Fruit fly (Drosophila melanogaster) whole organism, embryonic: ENCODE measurements around the gene CG15213.

Source experiments
- Blimp-1 ChIP-seq: fragments of 200-800 bp; sonication (Bioruptor generic); optimal IDR thresholded peaks from 3 replicates; lab custom pipeline; 2018; ENCODE audit warnings: missing biosample characterization, missing genetic modification characterization, mild to moderate bottlenecking, moderate library complexity, missing genetic modification reagents
- C15 ChIP-seq: fragments of 200-800 bp; sonication (Bioruptor generic); IDR thresholded peaks from 3 replicates; pipeline ENCODE4 v1.3.6; 2022; ENCODE audit warnings: missing biosample characterization, missing genetic modification characterization
- CG1024 ChIP-seq: fragments of 200-800 bp; sonication (Bioruptor generic); IDR thresholded peaks from 2 replicates; pipeline ENCODE4 v1.3.6; 2022; ENCODE audit warnings: missing biosample characterization, missing genetic modification characterization
- CG10267 ChIP-seq: fragments of 200-800 bp; sonication (Bioruptor generic); optimal IDR thresholded peaks from 2 replicates; lab custom pipeline; 2018; ENCODE audit warnings: missing biosample characterization, mild to moderate bottlenecking, missing genetic modification characterization, moderate library complexity
- CG11504 ChIP-seq: fragments of 200-800 bp; sonication (Bioruptor generic); optimal IDR thresholded peaks from 3 replicates; lab custom pipeline; 2019; ENCODE audit warnings: missing biosample characterization, mild to moderate bottlenecking, missing genetic modification characterization, moderate library complexity
- CG12155 ChIP-seq: fragments of 200-800 bp; sonication (Bioruptor generic); optimal IDR thresholded peaks from 3 replicates; lab custom pipeline; 2016; ENCODE audit warnings: missing biosample characterization, missing genetic modification characterization
- CG12219 ChIP-seq: fragments of 200-800 bp; sonication (Bioruptor generic); optimal IDR thresholded peaks from 3 replicates; lab custom pipeline; 2018; ENCODE audit warnings: missing biosample characterization, mild to moderate bottlenecking, missing genetic modification characterization
- CG12299 ChIP-seq: fragments of 200-800 bp; sonication (Bioruptor generic); optimal IDR thresholded peaks from 2 replicates; lab custom pipeline; 2018; ENCODE audit warnings: missing biosample characterization, mild to moderate bottlenecking, missing genetic modification characterization
- CG12769 ChIP-seq: fragments of 200-800 bp; sonication (Bioruptor generic); optimal IDR thresholded peaks from 2 replicates; lab custom pipeline; 2019; ENCODE audit warnings: missing biosample characterization, mild to moderate bottlenecking, missing genetic modification characterization, moderate library complexity
- CG12942 ChIP-seq: fragments of 200-800 bp; sonication (Bioruptor generic); optimal IDR thresholded peaks from 3 replicates; lab custom pipeline; 2016; ENCODE audit warnings: missing biosample characterization, missing genetic modification characterization
- CG14667 ChIP-seq: fragments of 200-800 bp; sonication (Bioruptor generic); IDR thresholded peaks from 2 replicates; pipeline ENCODE4 v1.3.6; 2022; ENCODE audit warnings: missing biosample characterization, missing genetic modification characterization
- CG14710 ChIP-seq: fragments of 200-800 bp; sonication (Bioruptor generic); optimal IDR thresholded peaks from 3 replicates; lab custom pipeline; 2019; ENCODE audit warnings: missing biosample characterization, mild to moderate bottlenecking, missing genetic modification characterization, moderate library complexity
- CG3065 ChIP-seq: fragments of 200-800 bp; sonication (Bioruptor generic); optimal IDR thresholded peaks from 2 replicates; lab custom pipeline; 2016; ENCODE audit warnings: missing biosample characterization, missing genetic modification characterization
- CG3847 ChIP-seq: fragments of 200-800 bp; sonication (Bioruptor generic); IDR thresholded peaks from 2 replicates; pipeline ENCODE4 v1.3.6; 2022; ENCODE audit warnings: missing biosample characterization, missing genetic modification characterization
- CG4424 ChIP-seq: fragments of 200-800 bp; sonication (Bioruptor generic); optimal IDR thresholded peaks from 3 replicates; lab custom pipeline; 2016; ENCODE audit warnings: missing biosample characterization, missing genetic modification characterization
- CG6654 ChIP-seq: fragments of 200-800 bp; sonication (Bioruptor generic); optimal IDR thresholded peaks from 2 replicates; lab custom pipeline; 2017; ENCODE audit warnings: missing biosample characterization, mild to moderate bottlenecking, missing genetic modification characterization
- CG8290 ChIP-seq, 3 experiments: fragments of 200-800 bp; sonication (Bioruptor generic); optimal IDR thresholded peaks; 2 replicates each; lab custom pipeline; 2016 to 2019; ENCODE audit warnings: missing biosample characterization in 3 of 3, missing genetic modification characterization in 3 of 3, mild to moderate bottlenecking in 2 of 3, moderate library complexity in 1 of 3
- CG9727 ChIP-seq: fragments of 200-800 bp; sonication (Bioruptor generic); optimal IDR thresholded peaks from 3 replicates; lab custom pipeline; 2017; ENCODE audit warnings: missing biosample characterization, mild to moderate bottlenecking, missing genetic modification characterization
- CG9876 ChIP-seq: fragments of 200-800 bp; sonication (Bioruptor generic); optimal IDR thresholded peaks from 2 replicates; lab custom pipeline; 2016; ENCODE audit warnings: missing biosample characterization, missing genetic modification characterization
- CrebB ChIP-seq: fragments of 200-800 bp; sonication (Bioruptor generic); optimal IDR thresholded peaks from 3 replicates; lab custom pipeline; 2018; ENCODE audit warnings: missing biosample characterization, mild to moderate bottlenecking, missing genetic modification characterization
- Doc3 ChIP-seq: fragments of 200-800 bp; sonication (Bioruptor generic); IDR thresholded peaks from 3 replicates; pipeline ENCODE4 v1.3.6; 2022; ENCODE audit warnings: missing biosample characterization, missing genetic modification characterization; ENCODE audit not compliant: partially characterized antibody
- Hr78 ChIP-seq, 2 experiments: fragments of 200-800 bp in 1 of 2; fragments of >200 bp in 1 of 2; sonication (Bioruptor generic) in 1 of 2; optimal IDR thresholded peaks; 2 replicates each; lab custom pipeline; 2017 to 2019; ENCODE audit warnings: missing biosample characterization in 2 of 2, missing genetic modification characterization in 2 of 2, mild to moderate bottlenecking in 1 of 2, moderate library complexity in 1 of 2
- Hsf ChIP-seq: fragments of 200-800 bp; sonication (Bioruptor generic); optimal IDR thresholded peaks from 3 replicates; lab custom pipeline; 2016; ENCODE audit warnings: missing biosample characterization, missing genetic modification characterization
- MESR4 ChIP-seq: fragments of 200-800 bp; sonication (Bioruptor generic); optimal IDR thresholded peaks from 2 replicates; lab custom pipeline; 2018; ENCODE audit warnings: missing biosample characterization, mild to moderate bottlenecking, missing genetic modification characterization, moderate library complexity
- Med ChIP-seq: fragments of 200-800 bp; sonication (Bioruptor generic); peaks from one replicate; lab custom pipeline; 2016; ENCODE audit warnings: missing biosample characterization, missing genetic modification characterization, mild to moderate bottlenecking, inconsistent platforms, moderate library complexity
- NC2α ChIP-seq: fragments of 200-800 bp; sonication (Bioruptor generic); optimal IDR thresholded peaks from 2 replicates; lab custom pipeline; 2016; ENCODE audit warnings: missing biosample characterization, missing genetic modification characterization
- NfI ChIP-seq: fragments of 200-800 bp; sonication (Bioruptor generic); optimal IDR thresholded peaks from 3 replicates; lab custom pipeline; 2018; ENCODE audit warnings: missing biosample characterization, mild to moderate bottlenecking, missing genetic modification characterization, moderate library complexity
- Spps ChIP-seq: fragments of 200-800 bp; sonication (Bioruptor generic); optimal IDR thresholded peaks from 2 replicates; lab custom pipeline; 2018; ENCODE audit warnings: missing biosample characterization, mild to moderate bottlenecking, missing genetic modification characterization
- Sry-β ChIP-seq: fragments of 200-800 bp; sonication (Bioruptor generic); optimal IDR thresholded peaks from 2 replicates; lab custom pipeline; 2018; ENCODE audit warnings: missing biosample characterization, mild to moderate bottlenecking, missing genetic modification characterization, moderate library complexity
- Sry-δ ChIP-seq: fragments of 200-800 bp; sonication (Bioruptor generic); optimal IDR thresholded peaks from 2 replicates; lab custom pipeline; 2016; ENCODE audit warnings: missing biosample characterization, missing genetic modification characterization
- Stat92E ChIP-seq, 3 experiments: fragments of >200 bp in 2 of 3; fragments of 200-800 bp in 1 of 3; sonication (Bioruptor generic) in 1 of 3; optimal IDR thresholded peaks; 2 replicates each; lab custom pipeline; 2017 to 2019; ENCODE audit warnings: missing biosample characterization in 3 of 3, missing genetic modification characterization in 3 of 3, mild to moderate bottlenecking in 1 of 3, moderate library complexity in 1 of 3
- YL-1 ChIP-seq: fragments of 200-800 bp; sonication (Bioruptor generic); optimal IDR thresholded peaks from 3 replicates; lab custom pipeline; 2017; ENCODE audit warnings: missing biosample characterization, mild to moderate bottlenecking, missing genetic modification characterization
- ab ChIP-seq: fragments of 200-800 bp; sonication (Bioruptor generic); optimal IDR thresholded peaks from 2 replicates; lab custom pipeline; 2016; ENCODE audit warnings: missing biosample characterization, missing genetic modification characterization
- aop ChIP-seq: fragments of 200-800 bp; sonication (Bioruptor generic); IDR thresholded peaks from 2 replicates; pipeline ENCODE4 v1.3.6; 2022; ENCODE audit warnings: missing biosample characterization, missing genetic modification characterization
- bsh ChIP-seq, 2 experiments: fragments of 200-800 bp; sonication (Bioruptor generic); optimal IDR thresholded peaks; 2 replicates each; lab custom pipeline; 2017 to 2018; ENCODE audit warnings: mild to moderate bottlenecking in 2 of 2, missing biosample characterization in 2 of 2, missing genetic modification characterization in 2 of 2, moderate library complexity in 1 of 2
- exex ChIP-seq: fragments of 200-800 bp; sonication (Bioruptor generic); optimal IDR thresholded peaks from 4 replicates; lab custom pipeline; 2018; ENCODE audit warnings: missing biosample characterization, mild to moderate bottlenecking, missing genetic modification characterization, moderate library complexity
- fd102C ChIP-seq: fragments of 200-800 bp; sonication (Bioruptor generic); optimal IDR thresholded peaks from 2 replicates; lab custom pipeline; 2018; ENCODE audit warnings: missing biosample characterization, mild to moderate bottlenecking, missing genetic modification characterization, moderate library complexity
- h ChIP-seq: fragments of >200 bp; optimal IDR thresholded peaks from 2 replicates; lab custom pipeline; 2017
- ham ChIP-seq: fragments of 200-800 bp; sonication (Bioruptor generic); IDR thresholded peaks from 2 replicates; pipeline ENCODE4 v1.3.6; 2022; ENCODE audit warnings: missing biosample characterization, missing genetic modification characterization
- insv ChIP-seq, 2 experiments: fragments of 200-800 bp; sonication (Bioruptor generic); optimal IDR thresholded peaks; 3 replicates each; lab custom pipeline; 2016 to 2018; ENCODE audit warnings: missing biosample characterization in 2 of 2, missing genetic modification characterization in 2 of 2
- kay ChIP-seq: fragments of 200-800 bp; sonication (Bioruptor generic); optimal IDR thresholded peaks from 2 replicates; lab custom pipeline; 2016; ENCODE audit warnings: missing biosample characterization, missing genetic modification characterization
- luna ChIP-seq: fragments of 200-800 bp; sonication (Bioruptor generic); optimal IDR thresholded peaks from 2 replicates; lab custom pipeline; 2016; ENCODE audit warnings: missing biosample characterization, missing genetic modification characterization
- mld ChIP-seq: fragments of 200-800 bp; sonication (Bioruptor generic); IDR thresholded peaks from 3 replicates; pipeline ENCODE4 v1.3.6; 2022; ENCODE audit warnings: missing biosample characterization, missing genetic modification characterization; ENCODE audit not compliant: partially characterized antibody
- nmo ChIP-seq: fragments of 200-800 bp; sonication (Bioruptor generic); optimal IDR thresholded peaks from 2 replicates; lab custom pipeline; 2018; ENCODE audit warnings: missing biosample characterization, mild to moderate bottlenecking, missing genetic modification characterization, moderate library complexity
- peb ChIP-seq: fragments of 200-800 bp; sonication (Bioruptor generic); IDR thresholded peaks from 2 replicates; pipeline ENCODE4 v1.3.6; 2022; ENCODE audit warnings: missing biosample characterization, missing genetic modification characterization
- run ChIP-seq: fragments of 200-800 bp; sonication (Bioruptor generic); optimal IDR thresholded peaks from 3 replicates; lab custom pipeline; 2018; ENCODE audit warnings: missing biosample characterization, mild to moderate bottlenecking, missing genetic modification characterization
- slbo ChIP-seq: fragments of 200-800 bp; sonication (Bioruptor generic); IDR thresholded peaks from 2 replicates; pipeline ENCODE4 v1.3.6; 2022; ENCODE audit warnings: missing biosample characterization, missing genetic modification characterization
- vnd ChIP-seq: fragments of 200-800 bp; sonication (Bioruptor generic); IDR thresholded peaks from 3 replicates; pipeline ENCODE4 v1.3.6; 2022; ENCODE audit warnings: missing biosample characterization, missing genetic modification characterization; ENCODE audit not compliant: partially characterized antibody

CG15213 gene

DNA sequence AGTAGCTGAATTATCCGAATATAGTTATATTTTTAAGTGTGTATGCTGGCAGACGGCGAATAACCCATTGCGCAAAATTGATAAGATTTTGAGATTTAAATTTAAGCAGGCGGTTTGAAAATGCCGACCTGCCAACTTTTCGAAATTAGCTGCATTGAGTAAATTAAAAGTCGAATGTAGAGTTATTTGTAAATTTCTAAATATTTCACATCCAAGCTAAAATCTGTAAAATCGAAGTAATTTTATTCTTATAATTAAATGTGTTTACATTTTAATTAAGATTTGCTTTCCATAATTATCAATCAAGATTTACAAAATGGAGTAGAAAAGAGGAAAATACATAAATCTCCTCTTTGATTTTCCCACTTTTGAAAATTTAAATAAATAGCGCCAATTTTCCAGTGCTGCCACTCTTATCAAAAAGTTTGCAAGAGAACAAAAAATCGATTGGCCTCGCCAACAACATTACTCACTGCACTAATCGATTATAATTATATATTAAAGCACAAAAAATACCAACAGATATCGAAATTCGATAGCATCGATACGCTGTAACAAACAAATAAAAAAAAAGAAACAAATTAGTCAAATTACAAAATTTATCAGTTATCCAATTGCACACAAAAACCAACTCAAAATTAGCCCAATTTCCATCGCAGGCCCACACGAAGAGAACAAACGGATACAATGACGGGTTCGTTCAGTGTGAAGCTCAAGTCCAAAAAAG lies 847 bp upstream of the CG15213 start, which contains the start of gene Yod1 (continued):
- TF ChIP-seq CG14710 (tag; lab: Kevin White, UChicago), result peak; percentile 78
- no peak for TF ChIP-seq NC2α (GFP tag; lab: Kevin White, UChicago)
- peak; percentile 46 for TF ChIP-seq CG10267 (tag; lab: Kevin White, UChicago)
- peak; percentile 50; the same call in 2 of the 3 replicates for TF ChIP-seq mld (GFP tag; lab: Robert Waterston, UW)
- no peak for TF ChIP-seq Sry-β (GFP tag; lab: Kevin White, UChicago)
- TF ChIP-seq Sry-δ (GFP tag; lab: Kevin White, UChicago), result peak; percentile 47
- peak; percentile 13; the same call in 1 of the 2 replicates for TF ChIP-seq CG3847 (GFP tag; lab: Robert Waterston, UW)
- no peak for TF ChIP-seq CG12769 (tag; lab: Kevin White, UChicago)
- no peak for TF ChIP-seq Hsf (GFP tag; lab: Kevin White, UChicago)
- peak; percentile 4 for TF ChIP-seq CG11504
- no peak for TF ChIP-seq CG12155
- TF ChIP-seq vnd (GFP tag; lab: Robert Waterston, UW), result peak; percentile 79
- TF ChIP-seq CG4424 (GFP tag; lab: Kevin White, UChicago), result no peak
- TF ChIP-seq CG12219 (GFP tag; lab: Kevin White, UChicago), result no peak
- no peak for TF ChIP-seq peb (GFP tag; lab: Robert Waterston, UW)
- peak in 1 of 2 experiments; percentile 65 for TF ChIP-seq Hr78 (GFP tag; optimal IDR thresholded peaks at IDR 0.05; lab: Kevin White, UChicago)
- TF ChIP-seq Doc3 (GFP tag; lab: Robert Waterston, UW), result peak; percentile 56; the same call in 2 of the 3 replicates
- TF ChIP-seq CG12942 (GFP tag; lab: Kevin White, UChicago), result no peak
- TF ChIP-seq MESR4 (GFP tag; lab: Kevin White, UChicago), result peak; percentile 76
- no peak for TF ChIP-seq NfI (GFP tag; lab: Kevin White, UChicago)
- TF ChIP-seq CG9727 (GFP tag; lab: Kevin White, UChicago), result no peak
- TF ChIP-seq CG1024 (GFP tag; lab: Robert Waterston, UW), result no peak
- peak; percentile 4 for TF ChIP-seq Med (GFP tag; lab: Kevin White, UChicago)
- TF ChIP-seq Spps, result no peak
- no peak for TF ChIP-seq bsh (GFP tag; optimal IDR thresholded peaks at IDR 0.05; lab: Kevin White, UChicago)
- no peak for TF ChIP-seq YL-1 (GFP tag; lab: Kevin White, UChicago)
- TF ChIP-seq slbo (GFP tag; lab: Robert Waterston, UW), result no peak
- TF ChIP-seq CG12299, result no peak
- TF ChIP-seq CG9876 (GFP tag; lab: Kevin White, UChicago), result no peak
- TF ChIP-seq CG3065, result no peak
- TF ChIP-seq C15, result no peak
- TF ChIP-seq insv (GFP tag; optimal IDR thresholded peaks at IDR 0.05; lab: Kevin White, UChicago), result no peak
- no peak for TF ChIP-seq CG8290 (GFP tag; optimal IDR thresholded peaks at IDR 0.05; lab: Kevin White, UChicago)
- TF ChIP-seq CG8290 (tag; optimal IDR thresholded peaks at IDR 0.05; lab: Kevin White, UChicago), result no peak
- peak; percentile 62 for TF ChIP-seq kay (GFP tag; lab: Kevin White, UChicago)
- no peak for TF ChIP-seq luna (GFP tag; lab: Kevin White, UChicago)
- no peak for TF ChIP-seq aop (GFP tag; lab: Robert Waterston, UW)
- no peak for TF ChIP-seq h (lab: Kevin White, UChicago)
- no peak for TF ChIP-seq CG6654
- peak; percentile 28 for TF ChIP-seq nmo (GFP tag; lab: Kevin White, UChicago)
- TF ChIP-seq CG14667, result no peak
- no peak for TF ChIP-seq CrebB (tag; lab: Kevin White, UChicago)
- TF ChIP-seq run (tag; lab: Kevin White, UChicago), result no peak
- TF ChIP-seq ab (GFP tag; lab: Kevin White, UChicago), result no peak
- no peak for TF ChIP-seq Blimp-1 (GFP tag; lab: Kevin White, UChicago)
- TF ChIP-seq exex, result peak; percentile 16
- peak in 1 of 3 experiments; percentile 12 for TF ChIP-seq Stat92E (GFP tag; optimal IDR thresholded peaks at IDR 0.05; lab: Kevin White, UChicago)
- no peak for TF ChIP-seq ham (GFP tag; lab: Robert Waterston, UW)
- no peak for TF ChIP-seq fd102C (GFP tag; lab: Kevin White, UChicago)
